Fruit fly (Drosophila melanogaster) whole organism, embryonic: ENCODE measurements around the gene CG6126.

Experiments used
- Adf1 ChIP-seq: fragments of 200-800 bp; sonication (Bioruptor generic); IDR thresholded peaks from 2 replicates; pipeline ENCODE4 v1.3.6; 2022; ENCODE audit warnings: missing biosample characterization, missing genetic modification characterization
- Atf3 ChIP-seq: fragments of 200-800 bp; sonication (Bioruptor generic); optimal IDR thresholded peaks from 3 replicates; lab custom pipeline; 2016; ENCODE audit warnings: missing biosample characterization, missing genetic modification characterization
- Bgb ChIP-seq: fragments of 200-800 bp; sonication (Bioruptor generic); IDR thresholded peaks from 2 replicates; pipeline ENCODE4 v1.3.6; 2022; ENCODE audit warnings: missing biosample characterization, missing genetic modification characterization; ENCODE audit not compliant: partially characterized antibody
- CG10209 ChIP-seq: fragments of 200-800 bp; sonication (Bioruptor generic); optimal IDR thresholded peaks from 3 replicates; lab custom pipeline; 2017; ENCODE audit warnings: missing biosample characterization, mild to moderate bottlenecking, missing genetic modification characterization, missing genetic modification reagents
- CG12391 ChIP-seq: fragments of 200-800 bp; sonication (Bioruptor generic); optimal IDR thresholded peaks from 3 replicates; lab custom pipeline; 2018; ENCODE audit warnings: missing biosample characterization, mild to moderate bottlenecking, missing genetic modification characterization, moderate library complexity
- CG12659 ChIP-seq: fragments of 200-800 bp; sonication (Bioruptor generic); optimal IDR thresholded peaks from 3 replicates; lab custom pipeline; 2017; ENCODE audit warnings: mild to moderate bottlenecking, missing biosample characterization, missing genetic modification reagents, missing genetic modification characterization
- CG14050 ChIP-seq: fragments of 200-800 bp; sonication (Bioruptor generic); IDR thresholded peaks from 3 replicates; pipeline ENCODE4 v1.3.6; 2022; ENCODE audit warnings: missing biosample characterization, missing genetic modification characterization
- CG15011 ChIP-seq: fragments of 200-800 bp; sonication (Bioruptor generic); optimal IDR thresholded peaks from 3 replicates; lab custom pipeline; 2018; ENCODE audit warnings: missing biosample characterization, mild to moderate bottlenecking, missing genetic modification characterization
- CG17359 ChIP-seq: fragments of 200-800 bp; sonication (Bioruptor generic); optimal IDR thresholded peaks from 3 replicates; lab custom pipeline; 2018; ENCODE audit warnings: missing biosample characterization, mild to moderate bottlenecking, missing genetic modification characterization, moderate library complexity
- CG17829 ChIP-seq: fragments of 200-800 bp; optimal IDR thresholded peaks from 2 replicates; lab custom pipeline; 2019; ENCODE audit warnings: missing biosample characterization, mild to moderate bottlenecking, missing genetic modification characterization, moderate library complexity
- CG18011 ChIP-seq: fragments of 200-800 bp; sonication (Bioruptor generic); optimal IDR thresholded peaks from 2 replicates; lab custom pipeline; 2017; ENCODE audit warnings: missing biosample characterization, missing genetic modification characterization, mild to moderate bottlenecking, moderate library complexity, missing genotype
- CG18764 ChIP-seq: fragments of 200-800 bp; sonication (Bioruptor generic); optimal IDR thresholded peaks from 3 replicates; lab custom pipeline; 2016; ENCODE audit warnings: missing biosample characterization, missing genetic modification characterization
- CG2129 ChIP-seq: fragments of 200-800 bp; sonication (Bioruptor generic); IDR thresholded peaks from 2 replicates; pipeline ENCODE4 v1.3.6; 2022; ENCODE audit warnings: missing biosample characterization, missing genetic modification characterization; ENCODE audit not compliant: partially characterized antibody
- CG2875 ChIP-seq: fragments of 200-800 bp; sonication (Bioruptor generic); optimal IDR thresholded peaks from 2 replicates; lab custom pipeline; 2017; ENCODE audit warnings: missing biosample characterization, mild to moderate bottlenecking, missing genetic modification characterization, missing genetic modification reagents
- CG31224 ChIP-seq: fragments of 200-800 bp; sonication (Bioruptor generic); IDR thresholded peaks from 2 replicates; pipeline ENCODE4 v1.3.6; 2022; ENCODE audit warnings: missing biosample characterization, missing genetic modification characterization
- CG31441 ChIP-seq: fragments of 200-800 bp; sonication (Bioruptor generic); IDR thresholded peaks from 2 replicates; pipeline ENCODE4 v1.3.6; 2022; ENCODE audit warnings: missing biosample characterization, missing genetic modification characterization
- CG3407 ChIP-seq: fragments of 200-800 bp; sonication (Bioruptor generic); optimal IDR thresholded peaks from 2 replicates; lab custom pipeline; 2018; ENCODE audit warnings: missing biosample characterization, mild to moderate bottlenecking, missing genetic modification characterization
- CG34422 ChIP-seq: fragments of 200-800 bp; sonication (Bioruptor generic); IDR thresholded peaks from 3 replicates; pipeline ENCODE4 v1.3.6; 2022; ENCODE audit warnings: missing biosample characterization, missing genetic modification characterization
- CG7372 ChIP-seq: fragments of 200-800 bp; sonication (Bioruptor generic); IDR thresholded peaks from 2 replicates; pipeline ENCODE4 v1.3.6; 2022; ENCODE audit warnings: missing biosample characterization, missing genetic modification characterization
- CG7556 ChIP-seq: fragments of 200-800 bp; sonication (Bioruptor generic); optimal IDR thresholded peaks from 2 replicates; lab custom pipeline; 2017; ENCODE audit warnings: missing biosample characterization, mild to moderate bottlenecking, missing genetic modification characterization
- CG8944 ChIP-seq: fragments of 200-800 bp; sonication (Bioruptor generic); optimal IDR thresholded peaks from 3 replicates; lab custom pipeline; 2016; ENCODE audit warnings: missing biosample characterization, missing genetic modification characterization
- Dad ChIP-seq: fragments of 200-800 bp; sonication (Bioruptor generic); optimal IDR thresholded peaks from 3 replicates; lab custom pipeline; 2016; ENCODE audit warnings: missing biosample characterization, missing genetic modification characterization
- ERR ChIP-seq: fragments of 200-800 bp; sonication (Bioruptor generic); optimal IDR thresholded peaks from 2 replicates; lab custom pipeline; 2016; ENCODE audit warnings: missing biosample characterization, missing genetic modification characterization
- Ets97D ChIP-seq: fragments of 200-800 bp; sonication (Bioruptor generic); optimal IDR thresholded peaks from 3 replicates; lab custom pipeline; 2016; ENCODE audit warnings: missing biosample characterization, missing genetic modification characterization
- Fer1 ChIP-seq: fragments of 200-800 bp; sonication (Bioruptor generic); optimal IDR thresholded peaks from 2 replicates; lab custom pipeline; 2017; ENCODE audit warnings: missing biosample characterization, mild to moderate bottlenecking, missing genetic modification characterization
- HLHmδ ChIP-seq: fragments of 200-800 bp; sonication (Bioruptor generic); optimal IDR thresholded peaks from 2 replicates; lab custom pipeline; 2018; ENCODE audit warnings: missing biosample characterization, mild to moderate bottlenecking, missing genetic modification characterization, moderate library complexity
- Hey ChIP-seq: fragments of 200-800 bp; sonication (Bioruptor generic); optimal IDR thresholded peaks from 3 replicates; lab custom pipeline; 2018; ENCODE audit warnings: missing biosample characterization, mild to moderate bottlenecking, missing genetic modification characterization
- Hr51 ChIP-seq, 2 experiments: fragments of 200-800 bp; sonication (Bioruptor generic); optimal IDR thresholded peaks; 2 replicates in 1 of 2; 3 replicates in 1 of 2; lab custom pipeline; 2016 to 2018; ENCODE audit warnings: missing biosample characterization in 2 of 2, missing genetic modification characterization in 2 of 2, mild to moderate bottlenecking in 1 of 2, moderate library complexity in 1 of 2
- NC2α ChIP-seq: fragments of 200-800 bp; sonication (Bioruptor generic); optimal IDR thresholded peaks from 2 replicates; lab custom pipeline; 2016; ENCODE audit warnings: missing biosample characterization, missing genetic modification characterization
- Oaz ChIP-seq: fragments of 200-800 bp; sonication (Bioruptor generic); IDR thresholded peaks from 2 replicates; pipeline ENCODE4 v1.3.6; 2022; ENCODE audit warnings: missing biosample characterization, missing genetic modification characterization
- ab ChIP-seq: fragments of 200-800 bp; sonication (Bioruptor generic); optimal IDR thresholded peaks from 2 replicates; lab custom pipeline; 2016; ENCODE audit warnings: missing biosample characterization, missing genetic modification characterization
- chm ChIP-seq: fragments of 200-800 bp; sonication (Bioruptor generic); IDR thresholded peaks from 2 replicates; pipeline ENCODE4 v1.3.6; 2022; ENCODE audit warnings: missing biosample characterization, missing genetic modification characterization
- dmrt99B ChIP-seq: fragments of 200-800 bp; sonication (Bioruptor generic); optimal IDR thresholded peaks from 2 replicates; lab custom pipeline; 2018; ENCODE audit warnings: missing biosample characterization, mild to moderate bottlenecking, missing genetic modification characterization, moderate library complexity
- eyg ChIP-seq: fragments of 200-800 bp; sonication (Bioruptor generic); optimal IDR thresholded peaks from 3 replicates; lab custom pipeline; 2016; ENCODE audit warnings: missing biosample characterization, missing genetic modification characterization
- fd3F ChIP-seq: fragments of 200-800 bp; sonication (Bioruptor generic); optimal IDR thresholded peaks from 2 replicates; lab custom pipeline; 2018; ENCODE audit warnings: missing biosample characterization, mild to moderate bottlenecking, missing genetic modification characterization, moderate library complexity
- ftz-f1 ChIP-seq: fragments of 200-800 bp; sonication (Bioruptor generic); optimal IDR thresholded peaks from 2 replicates; lab custom pipeline; 2016; ENCODE audit warnings: missing biosample characterization, missing genetic modification characterization
- grn ChIP-seq: fragments of 200-800 bp; sonication (Bioruptor generic); optimal IDR thresholded peaks from 3 replicates; lab custom pipeline; 2017; ENCODE audit warnings: missing biosample characterization, missing genetic modification characterization
- gsb-n ChIP-seq: fragments of 200-800 bp; sonication (Bioruptor generic); optimal IDR thresholded peaks from 3 replicates; lab custom pipeline; 2018; ENCODE audit warnings: missing biosample characterization, mild to moderate bottlenecking, missing genetic modification characterization
- hb ChIP-seq: fragments of 200-800 bp; sonication (Bioruptor generic); IDR thresholded peaks from 3 replicates; pipeline ENCODE4 v1.3.6; 2022; ENCODE audit warnings: missing biosample characterization, missing genetic modification characterization; ENCODE audit not compliant: partially characterized antibody
- lmd ChIP-seq: fragments of 200-800 bp; sonication (Bioruptor generic); IDR thresholded peaks from 2 replicates; pipeline ENCODE4 v1.3.6; 2022; ENCODE audit warnings: missing biosample characterization, missing genetic modification characterization
- mirr ChIP-seq: fragments of 200-800 bp; sonication (Bioruptor generic); optimal IDR thresholded peaks from 3 replicates; lab custom pipeline; 2018; ENCODE audit warnings: missing biosample characterization, mild to moderate bottlenecking, missing genetic modification characterization
- oc ChIP-seq: fragments of 200-800 bp; sonication (Bioruptor generic); optimal IDR thresholded peaks from 2 replicates; lab custom pipeline; 2018; ENCODE audit warnings: missing biosample characterization, mild to moderate bottlenecking, missing genetic modification characterization, moderate library complexity
- odd ChIP-seq: fragments of 200-800 bp; sonication (Bioruptor generic); optimal IDR thresholded peaks from 2 replicates; lab custom pipeline; 2017; ENCODE audit warnings: missing biosample characterization, mild to moderate bottlenecking, missing genetic modification characterization
- phol ChIP-seq: fragments of 200-800 bp; sonication (Bioruptor generic); optimal IDR thresholded peaks from 3 replicates; lab custom pipeline; 2018; ENCODE audit warnings: missing biosample characterization, mild to moderate bottlenecking, missing genetic modification characterization, moderate library complexity
- psq ChIP-seq: fragments of 200-800 bp; sonication (Bioruptor generic); optimal IDR thresholded peaks from 2 replicates; lab custom pipeline; 2017; ENCODE audit warnings: missing biosample characterization, missing genetic modification characterization
- unc-4 ChIP-seq: fragments of 200-800 bp; sonication (Bioruptor generic); IDR thresholded peaks from 2 replicates; pipeline ENCODE4 v1.3.6; 2022; ENCODE audit warnings: missing biosample characterization, missing genetic modification characterization; ENCODE audit not compliant: partially characterized antibody
- vnd ChIP-seq: fragments of 200-800 bp; sonication (Bioruptor generic); IDR thresholded peaks from 3 replicates; pipeline ENCODE4 v1.3.6; 2022; ENCODE audit warnings: missing biosample characterization, missing genetic modification characterization; ENCODE audit not compliant: partially characterized antibody
- z ChIP-seq: fragments of 200-800 bp; sonication (Bioruptor generic); IDR thresholded peaks from 3 replicates; pipeline ENCODE4 v1.3.6; 2022; ENCODE audit warnings: missing biosample characterization, missing genetic modification characterization

The CG6126 gene

DNA sequence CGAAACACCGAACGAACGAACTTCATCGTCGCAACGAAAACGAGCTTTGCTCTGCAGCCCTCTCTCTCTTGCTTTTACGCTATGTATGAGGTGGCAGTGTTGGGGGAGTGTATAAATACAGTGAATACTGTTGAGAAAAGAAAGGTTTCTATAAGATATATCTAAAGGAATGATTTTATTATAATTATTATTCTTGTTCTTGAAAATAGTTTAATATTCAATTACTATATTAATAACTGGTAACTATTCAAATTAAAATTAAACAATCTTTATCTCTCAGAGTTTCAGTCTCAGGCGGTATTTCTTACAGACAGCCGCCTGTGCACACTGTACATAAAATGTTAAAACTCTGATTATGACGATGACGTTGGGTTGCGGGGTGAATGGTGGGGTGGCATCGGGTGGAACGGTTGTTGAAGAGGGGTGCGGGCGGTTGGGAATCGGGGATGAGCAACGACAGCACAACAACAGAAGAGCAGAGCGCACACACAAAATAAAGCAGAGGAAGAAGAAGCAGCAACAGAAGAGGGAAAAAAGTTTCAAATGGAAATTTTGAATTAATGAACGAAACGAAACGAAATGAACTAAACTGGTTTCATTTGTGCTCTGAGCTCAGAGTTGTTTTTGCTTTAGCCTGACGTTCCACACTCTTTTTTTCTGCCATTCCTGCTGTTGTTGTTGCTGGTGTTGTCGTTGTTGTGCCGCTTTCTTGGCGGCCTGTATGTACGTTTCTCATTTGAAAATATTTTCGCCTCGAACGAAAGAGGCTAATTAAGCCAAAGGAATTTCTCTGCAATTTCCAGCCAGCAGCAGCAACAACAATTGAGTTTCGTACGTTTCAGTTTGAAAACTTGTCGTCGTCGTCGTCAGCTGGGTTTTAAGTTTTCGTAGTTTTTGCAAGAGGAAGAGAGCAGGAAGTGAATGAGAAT, 34.1 kb upstream of the CG6126 start (continued):
- peak; percentile 65 for TF ChIP-seq HLHmδ (GFP tag; lab: Kevin White, UChicago)
- no peak for TF ChIP-seq lmd
- TF ChIP-seq fd3F (GFP tag; lab: Kevin White, UChicago) = peak; percentile 97
- no peak for TF ChIP-seq CG31224 (GFP tag; lab: Robert Waterston, UW)
- TF ChIP-seq Oaz (GFP tag; lab: Robert Waterston, UW) = no peak
- peak; percentile 54 for TF ChIP-seq ab (GFP tag; lab: Kevin White, UChicago)
- TF ChIP-seq unc-4 (GFP tag; lab: Robert Waterston, UW) = no peak
- peak; percentile 96 for TF ChIP-seq odd (GFP tag; lab: Kevin White, UChicago)
- TF ChIP-seq Ets97D (GFP tag; lab: Kevin White, UChicago) = peak; percentile 47
- TF ChIP-seq Hey (tag; lab: Kevin White, UChicago) = peak; percentile 43
- no peak for TF ChIP-seq hb (GFP tag; lab: Robert Waterston, UW)
- TF ChIP-seq CG17829 (tag; lab: Kevin White, UChicago) = peak; percentile 99
- TF ChIP-seq gsb-n (tag; lab: Kevin White, UChicago) = peak; percentile 99
- no peak for TF ChIP-seq chm
- peak; percentile 77 for TF ChIP-seq Dad (GFP tag; lab: Kevin White, UChicago)
- TF ChIP-seq CG2875 (GFP tag; lab: Kevin White, UChicago) = peak; percentile 96
- TF ChIP-seq CG31441 = no peak
- TF ChIP-seq phol (tag; lab: Kevin White, UChicago) = peak; percentile 97
- peak; percentile 97 for TF ChIP-seq CG10209
- TF ChIP-seq CG14050 (GFP tag; lab: Robert Waterston, UW) = no peak
- peak; percentile 98 for TF ChIP-seq CG7556 (GFP tag; lab: Kevin White, UChicago)
- peak; percentile 94 for TF ChIP-seq psq
- peak; percentile 82 for TF ChIP-seq CG8944
- TF ChIP-seq ftz-f1 (GFP tag; lab: Kevin White, UChicago) = no peak
- TF ChIP-seq CG17359 (tag; lab: Kevin White, UChicago) = peak; percentile 99
- peak; percentile 81 for TF ChIP-seq Atf3
- TF ChIP-seq CG15011 (GFP tag; lab: Kevin White, UChicago) = peak; percentile 97
- no peak for TF ChIP-seq z (GFP tag; lab: Robert Waterston, UW)
- peak; percentile 76 for TF ChIP-seq grn (GFP tag; lab: Kevin White, UChicago)
- peak; percentile 99 for TF ChIP-seq Fer1 (GFP tag; lab: Kevin White, UChicago)
- TF ChIP-seq CG3407 (GFP tag; lab: Kevin White, UChicago) = peak; percentile 95
- peak; percentile 85 for TF ChIP-seq CG18011 (GFP tag; lab: Kevin White, UChicago)
- peak; percentile 99 for TF ChIP-seq oc
- TF ChIP-seq vnd (GFP tag; lab: Robert Waterston, UW) = no peak
- no peak for TF ChIP-seq ERR (GFP tag; lab: Kevin White, UChicago)
- peak; percentile 99 for TF ChIP-seq dmrt99B (tag; lab: Kevin White, UChicago)
- no peak for TF ChIP-seq CG7372 (GFP tag; lab: Robert Waterston, UW)
- peak; percentile 60 for TF ChIP-seq NC2α
- peak; percentile 76 for TF ChIP-seq mirr (GFP tag; lab: Kevin White, UChicago)
- no peak for TF ChIP-seq CG34422 (GFP tag; lab: Robert Waterston, UW)
- peak; percentile 99 for TF ChIP-seq CG12391
- peak; percentile 98 for TF ChIP-seq CG12659 (GFP tag; lab: Kevin White, UChicago)
- peak; percentile 92 for TF ChIP-seq CG18764 (GFP tag; lab: Kevin White, UChicago)
- TF ChIP-seq Hr51 (GFP tag; optimal IDR thresholded peaks at IDR 0.05; lab: Kevin White, UChicago) = peak; percentile 82 to 99
- TF ChIP-seq eyg = peak; percentile 56
- no peak for TF ChIP-seq Bgb
- TF ChIP-seq CG2129 (GFP tag; lab: Robert Waterston, UW) = no peak
- TF ChIP-seq Adf1 (GFP tag; lab: Robert Waterston, UW) = no peak
